Fruit fly (Drosophila melanogaster) Kc167 (cell line): ENCODE results near the gene CG45207.

Experiments
- h ChIP-seq: fragments of >200 bp; optimal IDR thresholded peaks from 3 replicates; lab custom pipeline; 2018; ENCODE audit warnings: missing external identifiers
- psq ChIP-seq: fragments of >200 bp; optimal IDR thresholded peaks from 2 replicates; lab custom pipeline; 2017; ENCODE audit warnings: missing external identifiers
- ttk ChIP-seq: sonication (Bioruptor generic); optimal IDR thresholded peaks from 2 replicates; lab custom pipeline; 2017; ENCODE audit warnings: missing external identifiers

dm6 chr3R:15730629-15731028 is 44.5 kb downstream of the CG45207 start:
- TF ChIP-seq psq (lab: Kevin White, UChicago) = no peak
- no peak for TF ChIP-seq ttk
- no peak for TF ChIP-seq h (lab: Kevin White, UChicago)
